Fruit fly (Drosophila melanogaster) whole organism, embryonic: ENCODE measurements around the gene CG7714.

Source experiments
- Asciz ChIP-seq: fragments of 200-800 bp; sonication (Bioruptor generic); optimal IDR thresholded peaks from 2 replicates; lab custom pipeline; 2017; ENCODE audit warnings: missing biosample characterization, mild to moderate bottlenecking, missing genetic modification characterization, missing genetic modification reagents
- Atf-2 ChIP-seq: fragments of 200-800 bp; sonication (Bioruptor generic); optimal IDR thresholded peaks from 2 replicates; lab custom pipeline; 2016; ENCODE audit warnings: missing biosample characterization, missing genetic modification characterization
- B-H2 ChIP-seq: fragments of 200-800 bp; sonication (Bioruptor generic); optimal IDR thresholded peaks from 2 replicates; lab custom pipeline; 2018; ENCODE audit warnings: missing biosample characterization, mild to moderate bottlenecking, missing genetic modification characterization
- Bdp1 ChIP-seq: fragments of 200-800 bp; sonication (Bioruptor generic); optimal IDR thresholded peaks from 3 replicates; lab custom pipeline; 2016; ENCODE audit warnings: missing biosample characterization, missing genetic modification characterization
- Blimp-1 ChIP-seq: fragments of 200-800 bp; sonication (Bioruptor generic); optimal IDR thresholded peaks from 3 replicates; lab custom pipeline; 2018; ENCODE audit warnings: missing biosample characterization, missing genetic modification characterization, mild to moderate bottlenecking, moderate library complexity, missing genetic modification reagents
- CG10274 ChIP-seq: fragments of 200-800 bp; sonication (Bioruptor generic); optimal IDR thresholded peaks from 3 replicates; lab custom pipeline; 2017; ENCODE audit warnings: missing biosample characterization, mild to moderate bottlenecking, missing genetic modification characterization
- CG10979 ChIP-seq: fragments of 200-800 bp; sonication (Bioruptor generic); optimal IDR thresholded peaks from 2 replicates; lab custom pipeline; 2018; ENCODE audit warnings: missing biosample characterization, mild to moderate bottlenecking, missing genetic modification characterization, moderate library complexity
- CG11695 ChIP-seq: fragments of 200-800 bp; sonication (Bioruptor generic); IDR thresholded peaks from 3 replicates; pipeline ENCODE4 v1.3.6; 2022; ENCODE audit warnings: missing biosample characterization, missing genetic modification characterization
- CG12219 ChIP-seq: fragments of 200-800 bp; sonication (Bioruptor generic); optimal IDR thresholded peaks from 3 replicates; lab custom pipeline; 2018; ENCODE audit warnings: missing biosample characterization, mild to moderate bottlenecking, missing genetic modification characterization
- CG12236 ChIP-seq: fragments of 200-800 bp; sonication (Bioruptor generic); optimal IDR thresholded peaks from 2 replicates; lab custom pipeline; 2016; ENCODE audit warnings: missing biosample characterization, missing genetic modification characterization
- CG12391 ChIP-seq: fragments of 200-800 bp; sonication (Bioruptor generic); optimal IDR thresholded peaks from 3 replicates; lab custom pipeline; 2018; ENCODE audit warnings: missing biosample characterization, mild to moderate bottlenecking, missing genetic modification characterization, moderate library complexity
- CG17361 ChIP-seq: fragments of 200-800 bp; sonication (Bioruptor generic); IDR thresholded peaks from 3 replicates; pipeline ENCODE4 v1.3.6; 2022; ENCODE audit warnings: missing biosample characterization, missing genetic modification characterization
- CG1832 ChIP-seq: fragments of 200-800 bp; sonication (Bioruptor generic); optimal IDR thresholded peaks from 2 replicates; lab custom pipeline; 2017; ENCODE audit warnings: missing biosample characterization, mild to moderate bottlenecking, missing genetic modification characterization, inconsistent platforms
- CG18599 ChIP-seq: fragments of 200-800 bp; sonication (Bioruptor generic); optimal IDR thresholded peaks from 3 replicates; lab custom pipeline; 2017; ENCODE audit warnings: missing biosample characterization, missing genetic modification characterization, mild to moderate bottlenecking, moderate library complexity, missing genetic modification reagents
- CG2120 ChIP-seq: fragments of 200-800 bp; sonication (Bioruptor generic); optimal IDR thresholded peaks from 3 replicates; lab custom pipeline; 2016; ENCODE audit warnings: missing biosample characterization, missing genetic modification characterization
- CG2678 ChIP-seq: fragments of 200-800 bp; sonication (Bioruptor generic); optimal IDR thresholded peaks from 3 replicates; lab custom pipeline; 2019; ENCODE audit warnings: missing biosample characterization, mild to moderate bottlenecking, missing genetic modification characterization, moderate library complexity
- CG3065 ChIP-seq: fragments of 200-800 bp; sonication (Bioruptor generic); optimal IDR thresholded peaks from 2 replicates; lab custom pipeline; 2016; ENCODE audit warnings: missing biosample characterization, missing genetic modification characterization
- CG3838 ChIP-seq: fragments of 200-800 bp; sonication (Bioruptor generic); optimal IDR thresholded peaks from 3 replicates; lab custom pipeline; 2016; ENCODE audit warnings: missing biosample characterization, missing genetic modification characterization
- CG42726 ChIP-seq: fragments of 200-800 bp; sonication (Bioruptor generic); IDR thresholded peaks from 2 replicates; pipeline ENCODE4 v1.3.6; 2022; ENCODE audit warnings: missing biosample characterization, missing genetic modification characterization; ENCODE audit not compliant: partially characterized antibody
- CG6175 ChIP-seq: fragments of 200-800 bp; sonication (Bioruptor generic); IDR thresholded peaks from 3 replicates; pipeline ENCODE4 v1.3.6; 2022; ENCODE audit warnings: missing biosample characterization, missing genetic modification characterization
- CG6254 ChIP-seq: fragments of 200-800 bp; sonication (Bioruptor generic); optimal IDR thresholded peaks from 3 replicates; lab custom pipeline; 2017; ENCODE audit warnings: mild to moderate bottlenecking, missing biosample characterization, missing genetic modification reagents, missing genetic modification characterization
- CG9876 ChIP-seq: fragments of 200-800 bp; sonication (Bioruptor generic); optimal IDR thresholded peaks from 2 replicates; lab custom pipeline; 2016; ENCODE audit warnings: missing biosample characterization, missing genetic modification characterization
- CG9932 ChIP-seq: fragments of 200-800 bp; sonication (Bioruptor generic); IDR thresholded peaks from 2 replicates; pipeline ENCODE4 v1.3.6; 2022; ENCODE audit warnings: missing biosample characterization, missing genetic modification characterization
- CrebB ChIP-seq: fragments of 200-800 bp; sonication (Bioruptor generic); optimal IDR thresholded peaks from 3 replicates; lab custom pipeline; 2018; ENCODE audit warnings: missing biosample characterization, mild to moderate bottlenecking, missing genetic modification characterization
- Dip3 ChIP-seq: fragments of 200-800 bp; sonication (Bioruptor generic); optimal IDR thresholded peaks from 3 replicates; lab custom pipeline; 2016; ENCODE audit warnings: missing biosample characterization, missing genetic modification characterization
- Fer1 ChIP-seq: fragments of 200-800 bp; sonication (Bioruptor generic); optimal IDR thresholded peaks from 2 replicates; lab custom pipeline; 2017; ENCODE audit warnings: missing biosample characterization, mild to moderate bottlenecking, missing genetic modification characterization
- NK7.1 ChIP-seq: fragments of 200-800 bp; sonication (Bioruptor generic); optimal IDR thresholded peaks from 3 replicates; lab custom pipeline; 2016; ENCODE audit warnings: missing biosample characterization, missing genetic modification characterization
- Neu2 ChIP-seq: fragments of 200-800 bp; sonication (Bioruptor generic); optimal IDR thresholded peaks from 3 replicates; lab custom pipeline; 2016; ENCODE audit warnings: missing biosample characterization, missing genetic modification characterization, borderline replicate concordance
- Opbp ChIP-seq: fragments of 200-800 bp; sonication (Bioruptor generic); IDR thresholded peaks from 3 replicates; pipeline ENCODE4 v1.3.6; 2022; ENCODE audit warnings: missing biosample characterization, missing genetic modification characterization; ENCODE audit not compliant: partially characterized antibody
- Pdp1 ChIP-seq, 2 experiments: fragments of 200-800 bp; sonication (Bioruptor generic); optimal IDR thresholded peaks; 3 replicates each; lab custom pipeline; 2016; ENCODE audit warnings: missing biosample characterization in 2 of 2, missing genetic modification characterization in 2 of 2, mild to moderate bottlenecking in 1 of 2, moderate library complexity in 1 of 2
- Rfx ChIP-seq: fragments of 200-800 bp; sonication (Bioruptor generic); IDR thresholded peaks from 2 replicates; pipeline ENCODE4 v1.3.6; 2022; ENCODE audit warnings: missing biosample characterization, missing genetic modification characterization
- Vsx1 ChIP-seq: fragments of 200-800 bp; sonication (Bioruptor generic); optimal IDR thresholded peaks from 2 replicates; lab custom pipeline; 2017; ENCODE audit warnings: missing biosample characterization, mild to moderate bottlenecking, missing genetic modification characterization, missing genetic modification reagents
- ase ChIP-seq: fragments of 200-800 bp; sonication (Bioruptor generic); IDR thresholded peaks from 3 replicates; pipeline ENCODE4 v1.3.6; 2022; ENCODE audit warnings: missing biosample characterization, missing genetic modification characterization
- bsh ChIP-seq, 2 experiments: fragments of 200-800 bp; sonication (Bioruptor generic); optimal IDR thresholded peaks; 2 replicates each; lab custom pipeline; 2017 to 2018; ENCODE audit warnings: mild to moderate bottlenecking in 2 of 2, missing biosample characterization in 2 of 2, missing genetic modification characterization in 2 of 2, moderate library complexity in 1 of 2
- ewg ChIP-seq: fragments of 200-800 bp; sonication (Bioruptor generic); optimal IDR thresholded peaks from 3 replicates; lab custom pipeline; 2017; ENCODE audit warnings: mild to moderate bottlenecking, missing biosample characterization, missing genetic modification reagents, missing genetic modification characterization
- ind ChIP-seq: fragments of 200-800 bp; sonication (Bioruptor generic); optimal IDR thresholded peaks from 3 replicates; lab custom pipeline; 2016; ENCODE audit warnings: missing biosample characterization, missing genetic modification characterization
- kni ChIP-seq: fragments of 200-800 bp; sonication (Bioruptor generic); optimal IDR thresholded peaks from 3 replicates; lab custom pipeline; 2017; ENCODE audit warnings: mild to moderate bottlenecking, missing biosample characterization, missing genetic modification reagents, missing genetic modification characterization
- lilli ChIP-seq: fragments of 200-800 bp; sonication (Bioruptor generic); optimal IDR thresholded peaks from 3 replicates; lab custom pipeline; 2016; ENCODE audit warnings: missing biosample characterization, missing genetic modification characterization
- lmd ChIP-seq: fragments of 200-800 bp; sonication (Bioruptor generic); IDR thresholded peaks from 2 replicates; pipeline ENCODE4 v1.3.6; 2022; ENCODE audit warnings: missing biosample characterization, missing genetic modification characterization
- odd ChIP-seq: fragments of 200-800 bp; sonication (Bioruptor generic); optimal IDR thresholded peaks from 2 replicates; lab custom pipeline; 2017; ENCODE audit warnings: missing biosample characterization, mild to moderate bottlenecking, missing genetic modification characterization
- otp ChIP-seq: fragments of 200-800 bp; sonication (Bioruptor generic); IDR thresholded peaks from 3 replicates; pipeline ENCODE4, ENCODE4 v1.3.6; 2022; ENCODE audit warnings: missing biosample characterization, missing genetic modification characterization
- sens ChIP-seq: fragments of 200-800 bp; sonication (Bioruptor generic); peaks from one replicate; lab custom pipeline; 2016; ENCODE audit warnings: missing biosample characterization, missing genetic modification characterization
- sens-2 ChIP-seq: fragments of 200-800 bp; sonication (Bioruptor generic); IDR thresholded peaks from 2 replicates; pipeline ENCODE4 v1.3.6; 2022; ENCODE audit warnings: missing biosample characterization, missing genetic modification characterization
- slp2 ChIP-seq: fragments of 200-800 bp; sonication (Bioruptor generic); optimal IDR thresholded peaks from 2 replicates; lab custom pipeline; 2016; ENCODE audit warnings: missing biosample characterization, missing genetic modification characterization
- sqz ChIP-seq: fragments of 200-800 bp; sonication (Bioruptor generic); optimal IDR thresholded peaks from 3 replicates; lab custom pipeline; 2018; ENCODE audit warnings: missing biosample characterization, mild to moderate bottlenecking, missing genetic modification characterization
- stc ChIP-seq: fragments of 200-800 bp; sonication (Bioruptor generic); IDR thresholded peaks from 2 replicates; pipeline ENCODE4 v1.3.6; 2022; ENCODE audit warnings: missing biosample characterization, missing genetic modification characterization
- twi ChIP-seq: fragments of 200-800 bp; optimal IDR thresholded peaks from 2 replicates; lab custom pipeline; 2019; ENCODE audit warnings: missing biosample characterization, mild to moderate bottlenecking, missing genetic modification characterization, moderate library complexity
- vfl ChIP-seq: fragments of 200-800 bp; sonication (Bioruptor generic); optimal IDR thresholded peaks from 2 replicates; lab custom pipeline; 2016; ENCODE audit warnings: missing biosample characterization, missing genetic modification characterization
- wdn ChIP-seq: fragments of 200-800 bp; sonication (Bioruptor generic); IDR thresholded peaks from 2 replicates; pipeline ENCODE4 v1.3.6; 2022; ENCODE audit warnings: missing biosample characterization, missing genetic modification characterization

The CG7714 gene

dm6 chr3R:18758548-18759257 lies 32.5 kb upstream of the CG7714 start, which contains the start of gene Epg5 (continued):
- TF ChIP-seq Atf-2 (GFP tag; lab: Kevin White, UChicago) (peak; percentile 55), sens-2 (no peak), vfl (GFP tag; lab: Kevin White, UChicago) (peak; percentile 75), B-H2 (no peak), CG42726 (GFP tag; lab: Robert Waterston, UW) (peak; percentile 87), sens (GFP tag; lab: Kevin White, UChicago) (peak; percentile 95), CG18599 (GFP tag; lab: Kevin White, UChicago) (peak; percentile 66), CG6254 (no peak), otp (no peak), CG3065 (GFP tag; lab: Kevin White, UChicago) (no peak), CG3838 (GFP tag; lab: Kevin White, UChicago) (peak; percentile 20), lmd (GFP tag; lab: Robert Waterston, UW) (peak; percentile 77), Vsx1 (GFP tag; lab: Kevin White, UChicago) (no peak), CG17361 (GFP tag; lab: Robert Waterston, UW) (no peak; the same call in 2 of the 3 replicates), Opbp (GFP tag; lab: Robert Waterston, UW) (peak; percentile 94), CG12219 (GFP tag; lab: Kevin White, UChicago) (no peak), Asciz (GFP tag; lab: Kevin White, UChicago) (no peak), ind (peak; percentile 73), CG12236 (no peak), stc (GFP tag; lab: Robert Waterston, UW) (no peak), slp2 (GFP tag; lab: Kevin White, UChicago) (peak; percentile 57), Blimp-1 (GFP tag; lab: Kevin White, UChicago) (no peak), CG10274 (no peak), sqz (GFP tag; lab: Kevin White, UChicago) (no peak), CG11695 (GFP tag; lab: Robert Waterston, UW) (no peak), CG2678 (tag; lab: Kevin White, UChicago) (no peak), CrebB (tag; lab: Kevin White, UChicago) (no peak), Bdp1 (GFP tag; lab: Kevin White, UChicago) (peak; percentile 57), ase (peak; percentile 56; the same call in 2 of the 3 replicates), lilli (GFP tag; lab: Kevin White, UChicago) (peak; percentile 89), CG12391 (no peak), NK7.1 (GFP tag; lab: Kevin White, UChicago) (peak; percentile 39), CG6175 (GFP tag; lab: Robert Waterston, UW) (0 out of 3 replicates have a peak, but pooled peaks have one; percentile 50), bsh (GFP tag; optimal IDR thresholded peaks at IDR 0.05; lab: Kevin White, UChicago) (no peak), kni (GFP tag; lab: Kevin White, UChicago) (no peak), CG9932 (GFP tag; lab: Robert Waterston, UW) (peak; percentile 94), Rfx (GFP tag; lab: Robert Waterston, UW) (peak; percentile 90), CG1832 (GFP tag; lab: Kevin White, UChicago) (no peak), Fer1 (GFP tag; lab: Kevin White, UChicago) (no peak), Neu2 (GFP tag; lab: Kevin White, UChicago) (no peak), CG9876 (GFP tag; lab: Kevin White, UChicago) (peak; percentile 43), CG2120 (GFP tag; lab: Kevin White, UChicago) (peak; percentile 90), Dip3 (peak; percentile 78), ewg (GFP tag; lab: Kevin White, UChicago) (peak; percentile 27), odd (no peak), CG10979 (tag; lab: Kevin White, UChicago) (no peak), Pdp1 (GFP tag; optimal IDR thresholded peaks at IDR 0.05; lab: Kevin White, UChicago) (peak in 1 of 2 experiments; percentile 74), wdn (GFP tag; lab: Robert Waterston, UW) (peak; percentile 54; the same call in 1 of the 2 replicates), twi (tag; lab: Kevin White, UChicago) (no peak)
